Worm (Caenorhabditis elegans) whole organism, early embryonic: ENCODE data around the gene dpy-3.

Source experiments
- B0310.2 ChIP-seq: sonication (generic microtip); optimal IDR thresholded peaks from 2 replicates; lab custom pipeline; 2016; ENCODE audit warnings: mild to moderate bottlenecking, missing genetic modification characterization, missing compliant biosample characterization
- ama-1 ChIP-seq: fragments of 150-350 bp; optimal IDR thresholded peaks from 2 replicates; lab custom pipeline; 2014
- ceh-13 ChIP-seq: fragments of 200-800 bp; sonication (Bioruptor generic); optimal IDR thresholded peaks from 2 replicates; lab custom pipeline; 2018; ENCODE audit warnings: mild to moderate bottlenecking, missing genetic modification characterization, missing compliant biosample characterization
- ets-7 ChIP-seq: sonication (generic microtip); optimal IDR thresholded peaks from 2 replicates; lab custom pipeline; 2016; ENCODE audit warnings: missing genotype, missing genetic modification characterization, missing compliant biosample characterization
- flt-1 ChIP-seq: fragments of 200-800 bp; sonication (Bioruptor generic); IDR thresholded peaks from 2 replicates; pipeline ENCODE4 v1.3.6; 2022; ENCODE audit warnings: missing genetic modification characterization, missing compliant biosample characterization
- hmbx-1 ChIP-seq: sonication (generic microtip); optimal IDR thresholded peaks from 2 replicates; lab custom pipeline; 2016; ENCODE audit warnings: mild to moderate bottlenecking, missing genetic modification characterization, missing compliant biosample characterization
- hnd-1 ChIP-seq: sonication (generic microtip); optimal IDR thresholded peaks from 2 replicates; lab custom pipeline; 2016; ENCODE audit warnings: missing genetic modification characterization, missing compliant biosample characterization
- scrt-1 ChIP-seq: fragments of 200-800 bp; sonication (Bioruptor generic); IDR thresholded peaks from 2 replicates; pipeline ENCODE4 v1.3.6; 2022; ENCODE audit warnings: missing genetic modification characterization, missing compliant biosample characterization
- sea-1 ChIP-seq: fragments of 200-800 bp; sonication (Bioruptor generic); conservative IDR thresholded peaks from 2 replicates; pipeline ENCODE4 v1.3.6; 2022; ENCODE audit warnings: missing genetic modification characterization, missing compliant biosample characterization

DNA sequence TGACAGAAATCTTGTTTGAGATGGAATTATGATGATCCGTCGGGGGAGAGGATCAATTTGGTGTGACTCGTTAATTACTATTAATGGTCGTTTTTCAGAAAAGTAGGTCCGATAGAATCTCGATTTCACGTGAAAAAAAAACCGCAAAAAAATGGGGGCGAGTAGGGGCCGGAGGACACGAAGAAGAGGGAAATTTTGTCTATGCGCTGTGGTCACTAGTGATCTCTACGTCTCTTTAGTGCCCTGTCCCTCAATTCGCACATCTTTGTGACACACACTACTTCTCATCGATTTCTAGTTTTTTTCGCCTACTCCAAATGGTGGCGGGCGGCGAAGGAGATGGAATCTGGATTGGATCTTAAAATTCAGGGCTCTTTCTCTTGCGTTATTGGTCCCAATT, 4.8 kb downstream of the dpy-3 start:
- no peak for TF ChIP-seq flt-1 (GFP tag; lab: Robert Waterston, UW)
- TF ChIP-seq sea-1 (GFP tag; lab: Robert Waterston, UW): no peak
- TF ChIP-seq scrt-1: no peak
- TF ChIP-seq ama-1 (lab: Kevin White, UChicago): no peak
- no peak for TF ChIP-seq hnd-1 (tag; lab: Kevin White, UChicago)
- no peak for TF ChIP-seq B0310.2 (tag; lab: Kevin White, UChicago)
- TF ChIP-seq ets-7: no peak
- TF ChIP-seq ceh-13: no peak
- TF ChIP-seq hmbx-1: no peak
